Fruit fly (Drosophila melanogaster): Measurements from ENCODE around the gene kairos.

Gene kairos

dm6 chrX:18385801-18386200, 29.8 kb upstream of the kairos start:
- TF ChIP-seq svp (GFP tag) (peak; percentile 73), CG1621 (tag; optimal IDR thresholded peaks at IDR 0.05) (no peak), Sox102F (GFP tag; optimal IDR thresholded peaks at IDR 0.05) (no peak), pdm3 (GFP tag; optimal IDR thresholded peaks at IDR 0.05) (no peak), CG10669 (GFP tag; optimal IDR thresholded peaks at IDR 0.05) (no peak), salr (GFP tag; optimal IDR thresholded peaks at IDR 0.05) (no peak), Hr4 (GFP tag; optimal IDR thresholded peaks at IDR 0.05) (no peak)

- no peak for TF ChIP-seq CG8319 (GFP tag; optimal IDR thresholded peaks at IDR 0.05)
- no peak for TF ChIP-seq dac (GFP tag; optimal IDR thresholded peaks at IDR 0.05)
- no peak for TF ChIP-seq acj6 (GFP tag; optimal IDR thresholded peaks at IDR 0.05)
- no peak for TF ChIP-seq esn (GFP tag; optimal IDR thresholded peaks at IDR 0.05)
- no peak for TF ChIP-seq CG34406 (GFP tag; optimal IDR thresholded peaks at IDR 0.05)
- TF ChIP-seq Eip75B (GFP tag; optimal IDR thresholded peaks at IDR 0.05) = no peak
- TF ChIP-seq fd85E (GFP tag; optimal IDR thresholded peaks at IDR 0.05) = no peak
- TF ChIP-seq Hr39 (GFP tag; optimal IDR thresholded peaks at IDR 0.05) = no peak
- TF ChIP-seq Lpt (GFP tag; optimal IDR thresholded peaks at IDR 0.05) = no peak
- TF ChIP-seq lz (GFP tag; optimal IDR thresholded peaks at IDR 0.05) = no peak
- TF ChIP-seq Ets21C (GFP tag; optimal IDR thresholded peaks at IDR 0.05) = no peak
- no peak for TF ChIP-seq ss (GFP tag; optimal IDR thresholded peaks at IDR 0.05)
- TF ChIP-seq CG4318 (GFP tag; optimal IDR thresholded peaks at IDR 0.05) = no peak
Observed at dm6 chrX:18385056-18385455, 29.1 kb upstream of the kairos start, which contains the start of gene betaCOP. betaCOP (minus strand) TSS chrX:18385242.

- no peak for TF ChIP-seq esn (GFP tag; optimal IDR thresholded peaks at IDR 0.05)
- TF ChIP-seq CG1621 (tag; optimal IDR thresholded peaks at IDR 0.05) = peak; percentile 32
- TF ChIP-seq Hr38 (GFP tag; optimal IDR thresholded peaks at IDR 0.05) = no peak
- TF ChIP-seq pdm3 (GFP tag; optimal IDR thresholded peaks at IDR 0.05) = no peak
- no peak for TF ChIP-seq Lpt (GFP tag; optimal IDR thresholded peaks at IDR 0.05)
- TF ChIP-seq dsx (GFP tag; optimal IDR thresholded peaks at IDR 0.05; ENCODE audit: poor library complexity, severe bottlenecking) = no peak
- TF ChIP-seq svp (GFP tag) = no peak
Observed at dm6 chrX:18379791-18380190, 23.8 kb upstream of the kairos start, which contains the start of the genes por and CG6179. por (minus strand) TSS chrX:18379854. CG6179 (plus strand) TSS chrX:18380082.

dm6 chrX:18374421-18374935, 18.5 kb upstream of the kairos start:
- peak; percentile 84 for TF ChIP-seq fkh (GFP tag; optimal IDR thresholded peaks at IDR 0.05)
- TF ChIP-seq esn (GFP tag; optimal IDR thresholded peaks at IDR 0.05) = no peak

- peak; percentile 92 for TF ChIP-seq CG9139 (GFP tag; optimal IDR thresholded peaks at IDR 0.05)
- TF ChIP-seq Sox102F (GFP tag; optimal IDR thresholded peaks at IDR 0.05) = no peak
- no peak for TF ChIP-seq lz (GFP tag; optimal IDR thresholded peaks at IDR 0.05)
- TF ChIP-seq CG11902 (GFP tag; optimal IDR thresholded peaks at IDR 0.05) = no peak
- 0 out of 2 replicates have a peak, but pooled peaks have one; percentile 40 for TF ChIP-seq Gug (GFP tag; IDR thresholded peaks at IDR 0.05)
- TF ChIP-seq vri (GFP tag; optimal IDR thresholded peaks at IDR 0.05) = peak; percentile 81
- TF ChIP-seq achi (GFP tag; optimal IDR thresholded peaks at IDR 0.05) = peak; percentile 51
- TF ChIP-seq Sox14 (GFP tag; optimal IDR thresholded peaks at IDR 0.05) = peak; percentile 59
- no peak for TF ChIP-seq CG31627 (GFP tag; optimal IDR thresholded peaks at IDR 0.05)
- peak; percentile 84 for TF ChIP-seq CG15336 (GFP tag; IDR thresholded peaks at IDR 0.05)
- TF ChIP-seq dac (GFP tag; optimal IDR thresholded peaks at IDR 0.05) = peak; percentile 51
- TF ChIP-seq Eip75B (GFP tag; optimal IDR thresholded peaks at IDR 0.05) = no peak
- no peak for TF ChIP-seq CG3919 (GFP tag; optimal IDR thresholded peaks at IDR 0.05)
- TF ChIP-seq CG8319 (GFP tag; optimal IDR thresholded peaks at IDR 0.05) = peak; percentile 21
- TF ChIP-seq CG32006 (GFP tag; optimal IDR thresholded peaks at IDR 0.05) = no peak
- no peak for TF ChIP-seq Ets21C (GFP tag; optimal IDR thresholded peaks at IDR 0.05)
- TF ChIP-seq eg (GFP tag; IDR thresholded peaks at IDR 0.05) = peak; percentile 91
- TF ChIP-seq Hr38 (GFP tag; optimal IDR thresholded peaks at IDR 0.05) = no peak
- no peak for TF ChIP-seq CG4318 (GFP tag; optimal IDR thresholded peaks at IDR 0.05)
- peak; percentile 63 for TF ChIP-seq CG34406 (GFP tag; optimal IDR thresholded peaks at IDR 0.05)
- TF ChIP-seq Lpt (GFP tag; optimal IDR thresholded peaks at IDR 0.05) = peak; percentile 78
- peak; percentile 84 for TF ChIP-seq CG6854 (GFP tag; optimal IDR thresholded peaks at IDR 0.05)
- TF ChIP-seq Hr39 (GFP tag; optimal IDR thresholded peaks at IDR 0.05) = peak; percentile 11
- peak; percentile 80 for TF ChIP-seq CG1621 (tag; optimal IDR thresholded peaks at IDR 0.05)
- peak; percentile 61 for TF ChIP-seq topi (GFP tag; optimal IDR thresholded peaks at IDR 0.05)
- TF ChIP-seq OdsH (GFP tag; optimal IDR thresholded peaks at IDR 0.05) = no peak
- peak; percentile 93 for TF ChIP-seq CG6276 (GFP tag; optimal IDR thresholded peaks at IDR 0.05)
- TF ChIP-seq spab (GFP tag; optimal IDR thresholded peaks at IDR 0.05) = peak; percentile 82
Observed at dm6 chrX:18370775-18371735, 15.1 kb upstream of the kairos start.

All from whole organism, prepupa.